Fruit fly (Drosophila melanogaster): Measurements from ENCODE around the gene ppk27.

ppk27 gene

DNA sequence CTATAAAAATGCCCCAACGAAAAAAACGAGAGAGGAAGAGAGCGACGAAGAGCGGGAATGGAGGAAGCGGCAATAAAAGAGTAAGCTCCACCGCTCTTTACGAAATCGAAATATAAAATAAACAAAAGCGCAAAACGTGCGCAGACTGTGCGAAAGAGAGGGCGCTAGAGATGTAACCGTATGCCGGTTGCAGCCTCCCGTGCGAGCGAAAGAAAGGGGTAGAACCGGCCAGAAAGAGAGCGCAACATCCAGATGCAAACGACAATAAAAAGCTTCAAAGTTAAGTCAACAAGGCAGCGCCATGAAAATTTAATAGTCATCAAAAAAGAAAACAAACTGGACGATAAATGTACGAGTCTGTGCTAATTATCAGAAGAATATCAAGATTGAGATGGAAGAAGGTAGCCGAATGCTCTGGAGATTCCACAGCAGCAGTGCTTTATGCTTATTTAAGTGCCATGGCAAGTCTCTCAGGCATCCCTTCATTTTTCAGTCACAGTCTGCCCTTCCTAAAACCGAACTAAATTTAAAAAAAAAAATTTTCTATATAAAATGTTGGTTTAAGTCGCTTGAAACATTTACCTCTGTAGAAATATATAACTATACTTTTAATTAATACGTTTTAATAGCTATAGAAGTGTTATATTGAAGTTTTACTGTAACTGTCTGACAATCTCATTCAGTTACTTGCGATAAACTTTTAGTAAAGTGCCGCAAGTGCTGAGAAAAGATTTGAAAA lies 10.9 kb upstream of the ppk27 start (continued):
- TF ChIP-seq h (optimal IDR thresholded peaks at IDR 0.05) (no peak), cwo (GFP tag; optimal IDR thresholded peaks at IDR 0.05) (peak; percentile 95), CG10147 (GFP tag; optimal IDR thresholded peaks at IDR 0.05) (peak; percentile 36), E2f1 (GFP tag; IDR thresholded peaks at IDR 0.05) (peak; percentile 69), CG17568 (GFP tag; optimal IDR thresholded peaks at IDR 0.05) (peak; percentile 8), Gug (GFP tag; IDR thresholded peaks at IDR 0.05) (no peak; the same call in 3 of the 4 replicates), Xbp1 (GFP tag; optimal IDR thresholded peaks at IDR 0.05) (peak; percentile 72), CG15601 (tag; optimal IDR thresholded peaks at IDR 0.05) (peak; percentile 76), Atf6 (GFP tag; IDR thresholded peaks at IDR 0.05) (peak; percentile 79), CG12942 (GFP tag; optimal IDR thresholded peaks at IDR 0.05) (peak; percentile 8), CG17612 (GFP tag; IDR thresholded peaks at IDR 0.05) (no peak), CG14441 (GFP tag; IDR thresholded peaks at IDR 0.05) (peak; percentile 79), CG4360 (GFP tag; IDR thresholded peaks at IDR 0.05) (no peak), zfh2 (GFP tag; optimal IDR thresholded peaks at IDR 0.05) (peak; percentile 38), Chrac-16 (GFP tag; optimal IDR thresholded peaks at IDR 0.05) (peak; percentile 48), CG7928 (GFP tag; optimal IDR thresholded peaks at IDR 0.05) (peak; percentile 15), D (optimal IDR thresholded peaks at IDR 0.05) (no peak), D (GFP tag; optimal IDR thresholded peaks at IDR 0.05) (peak; percentile 43), Lpt (GFP tag; optimal IDR thresholded peaks at IDR 0.05) (no peak), CG10462 (GFP tag; optimal IDR thresholded peaks at IDR 0.05) (peak; percentile 23), CG31224 (GFP tag; IDR thresholded peaks at IDR 0.05) (peak; percentile 21; the same call in 1 of the 2 replicates), gro (GFP tag; optimal IDR thresholded peaks at IDR 0.05) (peak; percentile 35), Sox100B (GFP tag; optimal IDR thresholded peaks at IDR 0.05) (peak; percentile 76), HLH4C (GFP tag; IDR thresholded peaks at IDR 0.05; ENCODE audit: partially characterized antibody) (no peak), NC2β (GFP tag; optimal IDR thresholded peaks at IDR 0.05) (peak; percentile 18), Hand (GFP tag; optimal IDR thresholded peaks at IDR 0.05) (peak; percentile 26), zen2 (GFP tag; IDR thresholded peaks at IDR 0.05; ENCODE audit: partially characterized antibody) (peak; percentile 29; the same call in 1 of the 3 replicates), HLH3B (GFP tag; IDR thresholded peaks at IDR 0.05) (peak; percentile 77), Vsx1 (GFP tag; optimal IDR thresholded peaks at IDR 0.05) (peak; percentile 40), ftz-f1 (GFP tag; optimal IDR thresholded peaks at IDR 0.05) (peak; percentile 7), odd (GFP tag; optimal IDR thresholded peaks at IDR 0.05) (peak; percentile 58), sens (GFP tag) (peak; percentile 80), Drgx (GFP tag; IDR thresholded peaks at IDR 0.05) (peak; percentile 32), croc (GFP tag; conservative IDR thresholded peaks at IDR 0.05) (peak; percentile 58), crc (GFP tag; optimal IDR thresholded peaks at IDR 0.05) (peak; percentile 10), CG13894 (tag; optimal IDR thresholded peaks at IDR 0.05) (peak; percentile 64), cg (GFP tag; optimal IDR thresholded peaks at IDR 0.05) (no peak), CG3847 (GFP tag; IDR thresholded peaks at IDR 0.05) (peak; percentile 60; the same call in 1 of the 2 replicates), so (GFP tag; IDR thresholded peaks at IDR 0.05) (peak; percentile 44), bbx (GFP tag; IDR thresholded peaks at IDR 0.05; ENCODE audit: partially characterized antibody) (0 out of 2 replicates have a peak, but pooled peaks have one; percentile 29), Hr3 (GFP tag; optimal IDR thresholded peaks at IDR 0.05) (peak; percentile 69), shn (GFP tag; optimal IDR thresholded peaks at IDR 0.05) (peak; percentile 13), CG10543 (GFP tag; optimal IDR thresholded peaks at IDR 0.05) (peak; percentile 77), Kr (GFP tag; optimal IDR thresholded peaks at IDR 0.05) (no peak), CG17328 (GFP tag; IDR thresholded peaks at IDR 0.05) (peak; percentile 79), CG33213 (GFP tag; optimal IDR thresholded peaks at IDR 0.05) (peak; percentile 39), CG11560 (tag; IDR thresholded peaks at IDR 0.05) (peak; percentile 62; the same call in 2 of the 3 replicates), tgo (GFP tag; IDR thresholded peaks at IDR 0.05) (peak; percentile 76), peb (GFP tag; IDR thresholded peaks at IDR 0.05) (peak; percentile 56), CG18476 (GFP tag; optimal IDR thresholded peaks at IDR 0.05) (no peak), slbo (GFP tag; IDR thresholded peaks at IDR 0.05) (peak; percentile 89)
